Worm (Caenorhabditis elegans) whole organism, L4/young adult: Measurements from ENCODE around the gene flp-28.

Source experiments
- W03F9.2 ChIP-seq: fragments of 150-350 bp; optimal IDR thresholded peaks from 2 replicates; lab custom pipeline; 2014; ENCODE audit warnings: missing biosample characterization, missing genetic modification characterization
- dao-5 ChIP-seq: sonication (generic microtip); optimal IDR thresholded peaks from 2 replicates; lab custom pipeline; 2016; ENCODE audit warnings: missing genotype, missing genetic modification characterization, moderate library complexity, missing compliant biosample characterization
- him-1 ChIP-seq: sonication (generic microtip); optimal IDR thresholded peaks from 2 replicates; lab custom pipeline; 2016; ENCODE audit warnings: missing genotype, missing genetic modification reagents, missing genetic modification characterization, missing compliant biosample characterization

- TF ChIP-seq him-1 (tag; lab: Kevin White, UChicago) = no peak
- no peak for TF ChIP-seq dao-5 (tag; lab: Kevin White, UChicago)
- TF ChIP-seq W03F9.2 (tag; lab: Kevin White, UChicago) = no peak
Measured at ce11 chrX:10095145-10095544, 7.4 kb upstream of the flp-28 start, which contains the start of gene flp-2.
